Worm (Caenorhabditis elegans) whole organism, L3 larva: ENCODE data around the gene mcp-1.

Experiments
- ama-1 ChIP-seq: fragments of 150-350 bp; optimal IDR thresholded peaks from 2 replicates; lab custom pipeline; 2018
- egl-5 ChIP-seq: fragments of 150-350 bp; optimal IDR thresholded peaks from 2 replicates; lab custom pipeline; 2017; ENCODE audit warnings: missing biosample characterization, missing genetic modification reagents, missing genetic modification characterization, inconsistent platforms
- lin-39 ChIP-seq: fragments of 150-350 bp; optimal IDR thresholded peaks from 2 replicates; lab custom pipeline; 2018; ENCODE audit warnings: missing biosample characterization, missing genetic modification reagents, missing genetic modification characterization
- nhr-77 ChIP-seq: fragments of 150-350 bp; optimal IDR thresholded peaks from 2 replicates; lab custom pipeline; 2014; ENCODE audit warnings: missing biosample characterization, missing genetic modification characterization

ce11 chrV:5991490-5992069 lies 30.0 kb downstream of the mcp-1 start:
- TF ChIP-seq ama-1 (no peak), nhr-77 (no peak), lin-39 (peak; percentile 57), egl-5 (tag; lab: Kevin White, UChicago) (no peak)
